Fruit fly (Drosophila melanogaster): Measurements from ENCODE around the gene CG42264.

DNA sequence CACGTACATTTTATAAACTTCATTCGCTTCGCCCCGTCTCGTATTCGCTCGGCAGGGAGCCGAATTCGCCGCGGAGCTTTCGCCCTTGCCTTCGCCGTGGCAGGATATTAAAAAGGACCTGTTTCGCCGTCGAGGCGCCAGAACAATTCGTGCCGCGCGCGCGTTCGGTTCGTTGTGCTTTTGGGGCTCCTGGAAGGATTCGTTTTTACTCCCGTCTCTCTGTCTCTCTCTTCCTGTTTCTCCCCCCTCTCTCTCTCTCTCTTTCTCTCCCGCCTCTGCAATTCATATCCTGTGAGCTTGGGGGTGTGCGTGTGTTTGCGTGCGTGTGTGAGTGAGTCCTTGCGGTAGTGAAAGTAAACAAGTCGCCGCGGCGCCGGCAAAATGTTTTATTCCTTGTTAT is 42.0 kb upstream of the CG42264 start, which contains the start of gene CG15765:
- TF ChIP-seq psq (optimal IDR thresholded peaks at IDR 0.05) (no peak), EcR (GFP tag; optimal IDR thresholded peaks at IDR 0.05) (no peak), usp (GFP tag; optimal IDR thresholded peaks at IDR 0.05) (no peak), Dll (optimal IDR thresholded peaks at IDR 0.05) (no peak)
